Worm (Caenorhabditis elegans) whole organism, midembryonic: ENCODE data around the gene srh-16.

Experiments used
- T22C8.4 ChIP-seq: fragments of 200-800 bp; sonication (Bioruptor generic); IDR thresholded peaks from 2 replicates; pipeline ENCODE4 v1.3.6; 2022; ENCODE audit warnings: missing genetic modification characterization, missing compliant biosample characterization
- cog-1 ChIP-seq: sonication (generic microtip); optimal IDR thresholded peaks from 2 replicates; lab custom pipeline; 2016; ENCODE audit warnings: missing genetic modification characterization, missing compliant biosample characterization
- flt-1 ChIP-seq: fragments of 200-800 bp; sonication (Bioruptor generic); IDR thresholded peaks from 2 replicates; pipeline ENCODE4 v1.3.6; 2022; ENCODE audit warnings: missing genetic modification characterization, missing compliant biosample characterization
- klf-2 ChIP-seq: fragments of 200-800 bp; sonication (Bioruptor generic); conservative IDR thresholded peaks from 2 replicates; pipeline ENCODE4 v1.3.6; 2022; ENCODE audit warnings: missing genetic modification reagents, missing genetic modification characterization, missing compliant biosample characterization
- med-1 ChIP-seq: sonication (generic microtip); optimal IDR thresholded peaks from 2 replicates; lab custom pipeline; 2017; ENCODE audit warnings: missing genetic modification characterization, mild to moderate bottlenecking, missing compliant biosample characterization, antibody characterized with exemption, missing genetic modification reagents; ENCODE audit not compliant: insufficient read depth
- ref-1 ChIP-seq: fragments of 200-800 bp; sonication (Bioruptor generic); conservative IDR thresholded peaks from 2 replicates; pipeline ENCODE4 v1.3.6; 2022; ENCODE audit warnings: missing genetic modification reagents, missing genetic modification characterization, missing compliant biosample characterization
- tab-1 ChIP-seq: fragments of 200-800 bp; sonication (Bioruptor generic); IDR thresholded peaks from 2 replicates; pipeline ENCODE4 v1.3.6; 2022; ENCODE audit warnings: missing genetic modification characterization, missing compliant biosample characterization
- ztf-23 ChIP-seq: fragments of 200-800 bp; sonication (Bioruptor generic); IDR thresholded peaks from 2 replicates; pipeline ENCODE4 v1.3.6; 2022; ENCODE audit warnings: missing genetic modification reagents, missing genetic modification characterization, missing compliant biosample characterization
- ztf-29 ChIP-seq: fragments of 200-800 bp; sonication (Bioruptor generic); IDR thresholded peaks from 2 replicates; pipeline ENCODE4 v1.3.6; 2022; ENCODE audit warnings: missing genetic modification reagents, missing genetic modification characterization, missing compliant biosample characterization

The srh-16 gene

DNA sequence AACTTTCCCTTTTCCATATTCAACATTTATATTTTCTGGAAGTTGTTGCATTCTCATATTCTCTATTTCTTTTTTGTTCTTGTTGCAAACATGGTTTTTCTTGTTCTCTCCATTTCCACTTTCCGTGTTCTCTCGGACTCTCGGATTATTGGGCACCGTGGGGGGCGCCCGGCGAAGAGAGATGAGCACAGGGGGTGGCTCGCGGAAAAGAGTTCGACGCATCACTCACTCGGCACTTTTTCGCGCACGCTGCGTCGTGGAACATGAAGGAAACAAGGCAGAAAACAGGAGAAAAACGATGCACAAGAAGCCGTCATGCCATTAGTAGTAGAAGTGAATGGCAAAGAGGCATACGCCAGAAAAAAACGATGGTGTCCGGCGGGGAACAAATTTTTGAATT is 35.0 kb downstream of the srh-16 start:
- TF ChIP-seq flt-1 (GFP tag; lab: Robert Waterston, UW): no peak
- TF ChIP-seq ztf-23 (GFP tag; lab: Robert Waterston, UW): no peak
- TF ChIP-seq T22C8.4 (GFP tag; lab: Robert Waterston, UW): no peak
- no peak for TF ChIP-seq klf-2
- no peak for TF ChIP-seq med-1 (GFP tag; lab: Kevin White, UChicago)
- no peak for TF ChIP-seq ztf-29
- TF ChIP-seq ref-1 (GFP tag; lab: Robert Waterston, UW): no peak
- TF ChIP-seq cog-1 (tag; lab: Kevin White, UChicago): no peak
- TF ChIP-seq tab-1 (GFP tag; lab: Robert Waterston, UW): no peak

DNA sequence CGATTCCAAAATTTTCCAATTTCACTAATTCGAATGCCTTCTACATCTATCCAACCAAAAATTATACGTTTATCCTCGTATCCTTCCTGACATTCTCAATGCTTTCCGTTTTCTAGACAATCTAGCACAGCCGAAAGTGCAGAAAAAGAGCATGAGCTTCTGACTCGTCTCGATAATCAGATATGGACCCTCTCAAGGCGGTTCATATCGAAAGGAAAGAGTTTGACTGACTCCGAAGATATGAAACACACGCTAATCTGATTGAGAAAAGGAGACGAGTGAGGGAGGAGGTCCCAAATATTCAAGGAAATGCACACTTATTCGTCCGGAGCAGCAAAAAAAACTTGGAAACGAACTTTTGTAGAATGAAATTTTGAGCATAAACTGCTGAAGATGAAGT is 37.5 kb downstream of the srh-16 start:
- TF ChIP-seq ref-1 (GFP tag; lab: Robert Waterston, UW): no peak

DNA sequence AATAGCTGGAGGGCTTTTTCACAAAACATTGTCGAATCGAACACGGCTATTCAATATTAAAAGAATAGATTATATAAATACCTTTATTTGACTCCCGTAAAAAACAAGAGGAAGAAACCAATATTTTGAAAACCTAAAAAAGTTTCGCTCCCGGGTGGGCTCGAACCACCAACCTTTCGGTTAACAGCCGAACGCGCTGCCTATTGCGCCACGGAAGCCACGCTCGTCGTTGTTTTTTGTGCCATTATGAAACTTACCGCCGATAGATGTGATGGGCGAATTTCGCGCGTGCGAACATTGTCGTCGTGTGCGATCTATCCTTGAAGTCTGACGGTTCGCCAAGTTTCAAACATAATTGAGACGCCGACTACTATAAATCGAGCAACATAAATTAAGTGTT is 40.2 kb downstream of the srh-16 start:
- TF ChIP-seq ztf-29 (no peak), med-1 (GFP tag; lab: Kevin White, UChicago) (no peak), flt-1 (GFP tag; lab: Robert Waterston, UW) (peak; percentile 79), ztf-23 (GFP tag; lab: Robert Waterston, UW) (peak; percentile 71), ref-1 (GFP tag; lab: Robert Waterston, UW) (peak; percentile 46; the same call in 1 of the 2 replicates), T22C8.4 (GFP tag; lab: Robert Waterston, UW) (no peak), tab-1 (GFP tag; lab: Robert Waterston, UW) (peak; percentile 61; the same call in 1 of the 2 replicates)

DNA sequence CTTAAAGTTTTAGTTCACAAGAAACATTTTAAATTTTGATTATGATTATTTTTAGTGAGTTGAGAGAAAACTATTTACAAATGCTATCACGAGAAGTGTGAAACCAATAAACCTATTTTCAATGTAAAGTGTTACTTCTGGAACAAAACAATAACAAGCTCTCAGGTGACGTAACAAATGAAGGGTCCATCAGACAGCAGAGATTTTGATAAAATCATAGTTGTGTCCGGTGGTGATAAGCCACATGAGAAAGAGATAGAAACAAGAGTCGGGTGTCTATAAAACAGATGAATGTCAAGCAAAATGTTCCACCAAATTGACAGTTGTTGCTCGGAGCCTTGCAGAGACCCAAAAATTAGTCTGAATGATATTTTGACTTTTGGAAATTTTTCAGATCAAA is 42.7 kb downstream of the srh-16 start:
- TF ChIP-seq ref-1 (GFP tag; lab: Robert Waterston, UW): no peak
- TF ChIP-seq T22C8.4 (GFP tag; lab: Robert Waterston, UW): no peak
- no peak for TF ChIP-seq klf-2
- TF ChIP-seq flt-1 (GFP tag; lab: Robert Waterston, UW): no peak
- TF ChIP-seq cog-1 (tag; lab: Kevin White, UChicago): no peak

DNA sequence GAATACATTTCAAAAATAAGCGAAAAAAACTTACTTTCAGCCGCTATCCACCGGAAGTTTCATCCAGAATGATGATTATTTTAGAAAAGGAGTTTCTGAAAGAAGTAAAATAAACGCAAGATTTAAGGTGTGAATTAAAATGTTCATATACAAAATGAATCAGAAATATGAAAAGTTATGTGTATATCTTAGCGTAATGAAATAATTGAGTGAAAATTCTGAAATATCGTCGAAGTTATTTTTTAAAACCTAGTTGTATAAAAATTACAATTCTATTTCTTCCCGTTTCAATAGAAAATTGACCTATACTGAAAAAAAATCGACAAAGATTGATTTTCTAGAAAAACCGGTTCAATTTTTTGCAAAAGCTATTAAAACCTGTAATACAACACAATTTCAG is 46.2 kb downstream of the srh-16 start, which contains the start of gene twk-13:
twk-13 (minus strand) TSS at position 101 of the 400 bp plus-strand sequence.
- TF ChIP-seq med-1 (GFP tag; lab: Kevin White, UChicago): no peak
- no peak for TF ChIP-seq flt-1 (GFP tag; lab: Robert Waterston, UW)
- no peak for TF ChIP-seq klf-2
- no peak for TF ChIP-seq tab-1 (GFP tag; lab: Robert Waterston, UW)
- TF ChIP-seq T22C8.4 (GFP tag; lab: Robert Waterston, UW): no peak
- TF ChIP-seq ztf-29: no peak
- no peak for TF ChIP-seq ref-1 (GFP tag; lab: Robert Waterston, UW)
- TF ChIP-seq ztf-23 (GFP tag; lab: Robert Waterston, UW): no peak
- no peak for TF ChIP-seq cog-1 (tag; lab: Kevin White, UChicago)

DNA sequence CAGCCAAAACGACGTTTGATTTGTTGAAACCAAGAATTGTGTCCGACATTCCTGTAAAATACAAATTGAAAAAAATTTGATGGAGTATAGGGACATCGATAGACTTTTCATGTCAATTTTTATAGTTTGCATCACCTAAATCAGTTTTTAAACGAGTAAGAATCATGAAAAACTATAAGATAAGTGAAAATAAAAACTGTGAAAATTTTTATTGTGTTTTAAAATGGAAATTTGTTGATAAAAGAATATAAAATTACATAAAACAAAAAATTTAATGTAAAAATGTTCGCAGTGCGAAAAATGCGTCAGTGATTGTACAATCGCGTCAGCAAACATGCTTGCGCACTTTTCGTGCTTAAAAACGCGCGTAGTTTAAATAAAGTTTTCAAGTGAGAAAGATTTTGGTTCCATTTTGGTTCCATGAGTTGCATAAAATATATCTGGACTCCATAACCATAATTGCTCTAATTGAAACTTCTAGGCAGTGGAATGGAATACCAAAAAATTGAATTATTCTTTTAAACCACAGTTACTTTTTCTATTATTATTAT is 51.8 kb downstream of the srh-16 start, which contains the start of gene tomm-20:
tomm-20 (minus strand) TSS at position 51 of the 551 bp plus-strand sequence.
- TF ChIP-seq flt-1 (GFP tag; lab: Robert Waterston, UW) (peak; percentile 87), T22C8.4 (GFP tag; lab: Robert Waterston, UW) (no peak), cog-1 (tag; lab: Kevin White, UChicago) (peak; percentile 83), ztf-23 (GFP tag; lab: Robert Waterston, UW) (peak; percentile 88), med-1 (GFP tag; lab: Kevin White, UChicago) (peak; percentile 54), klf-2 (peak; percentile 72)
